Fruit fly (Drosophila melanogaster) whole organism, embryonic: Measurements from ENCODE around the gene CG33489.

ENCODE experiments used
- Abd-B ChIP-seq: fragments of 200-800 bp; sonication (Bioruptor generic); optimal IDR thresholded peaks from 2 replicates; lab custom pipeline; 2018; ENCODE audit warnings: missing biosample characterization, mild to moderate bottlenecking, missing genetic modification characterization, moderate library complexity
- Atf3 ChIP-seq: fragments of 200-800 bp; sonication (Bioruptor generic); optimal IDR thresholded peaks from 3 replicates; lab custom pipeline; 2016; ENCODE audit warnings: missing biosample characterization, missing genetic modification characterization
- B-H1 ChIP-seq: fragments of 200-800 bp; sonication (Bioruptor generic); IDR thresholded peaks from 3 replicates; pipeline ENCODE4 v1.3.6; 2022; ENCODE audit warnings: missing biosample characterization, missing genetic modification characterization
- CG12769 ChIP-seq: fragments of 200-800 bp; sonication (Bioruptor generic); optimal IDR thresholded peaks from 2 replicates; lab custom pipeline; 2019; ENCODE audit warnings: missing biosample characterization, mild to moderate bottlenecking, missing genetic modification characterization, moderate library complexity
- CG14441 ChIP-seq: fragments of 200-800 bp; sonication (Bioruptor generic); IDR thresholded peaks from 2 replicates; pipeline ENCODE4 v1.3.6; 2022; ENCODE audit warnings: missing biosample characterization, missing genetic modification characterization
- CG14860 ChIP-seq: fragments of 200-800 bp; sonication (Bioruptor generic); IDR thresholded peaks from 3 replicates; pipeline ENCODE4 v1.3.6; 2022; ENCODE audit warnings: missing biosample characterization, missing genetic modification characterization; ENCODE audit not compliant: partially characterized antibody
- CG1603 ChIP-seq: fragments of 200-800 bp; sonication (Bioruptor generic); optimal IDR thresholded peaks from 2 replicates; lab custom pipeline; 2019; ENCODE audit warnings: missing biosample characterization, mild to moderate bottlenecking, missing genetic modification characterization, moderate library complexity
- CG17802 ChIP-seq: fragments of 200-800 bp; sonication (Bioruptor generic); optimal IDR thresholded peaks from 2 replicates; lab custom pipeline; 2018; ENCODE audit warnings: missing biosample characterization, mild to moderate bottlenecking, missing genetic modification characterization, moderate library complexity
- CG18476 ChIP-seq: fragments of 200-800 bp; sonication (Bioruptor generic); optimal IDR thresholded peaks from 2 replicates; lab custom pipeline; 2016; ENCODE audit warnings: missing biosample characterization, mild to moderate bottlenecking, missing genetic modification characterization
- CG18764 ChIP-seq: fragments of 200-800 bp; sonication (Bioruptor generic); optimal IDR thresholded peaks from 3 replicates; lab custom pipeline; 2016; ENCODE audit warnings: missing biosample characterization, missing genetic modification characterization
- CG30020 ChIP-seq: fragments of 200-800 bp; optimal IDR thresholded peaks from 2 replicates; lab custom pipeline; 2019; ENCODE audit warnings: missing biosample characterization, mild to moderate bottlenecking, missing genetic modification characterization, moderate library complexity
- CG31365 ChIP-seq: fragments of 200-800 bp; sonication (Bioruptor generic); optimal IDR thresholded peaks from 2 replicates; lab custom pipeline; 2018; ENCODE audit warnings: missing biosample characterization, mild to moderate bottlenecking, missing genetic modification characterization
- CG42726 ChIP-seq: fragments of 200-800 bp; sonication (Bioruptor generic); IDR thresholded peaks from 2 replicates; pipeline ENCODE4 v1.3.6; 2022; ENCODE audit warnings: missing biosample characterization, missing genetic modification characterization; ENCODE audit not compliant: partially characterized antibody
- CG5180 ChIP-seq: fragments of 200-800 bp; sonication (Bioruptor generic); optimal IDR thresholded peaks from 3 replicates; lab custom pipeline; 2017; ENCODE audit warnings: missing biosample characterization, missing genetic modification characterization, mild to moderate bottlenecking, moderate library complexity, missing genetic modification reagents
- CG6683 ChIP-seq: fragments of 200-800 bp; sonication (Bioruptor generic); optimal IDR thresholded peaks from 2 replicates; lab custom pipeline; 2017; ENCODE audit warnings: missing biosample characterization, mild to moderate bottlenecking, missing genetic modification characterization, missing genetic modification reagents
- CG6689 ChIP-seq: fragments of 200-800 bp; sonication (Bioruptor generic); IDR thresholded peaks from 2 replicates; pipeline ENCODE4 v1.3.6; 2022; ENCODE audit warnings: missing biosample characterization, missing genetic modification characterization
- CG7271 ChIP-seq: fragments of 200-800 bp; sonication (Bioruptor generic); optimal IDR thresholded peaks from 2 replicates; lab custom pipeline; 2018; ENCODE audit warnings: missing biosample characterization, mild to moderate bottlenecking, missing genetic modification characterization, moderate library complexity
- CG7556 ChIP-seq: fragments of 200-800 bp; sonication (Bioruptor generic); optimal IDR thresholded peaks from 2 replicates; lab custom pipeline; 2017; ENCODE audit warnings: missing biosample characterization, mild to moderate bottlenecking, missing genetic modification characterization
- CG8089 ChIP-seq: fragments of 200-800 bp; sonication (Bioruptor generic); optimal IDR thresholded peaks from 3 replicates; lab custom pipeline; 2016; ENCODE audit warnings: missing biosample characterization, missing genetic modification characterization
- CG9797 ChIP-seq: fragments of 200-800 bp; sonication (Bioruptor generic); optimal IDR thresholded peaks from 3 replicates; lab custom pipeline; 2018; ENCODE audit warnings: missing biosample characterization, mild to moderate bottlenecking, missing genetic modification characterization
- CTCF ChIP-seq: fragments of 200-800 bp; sonication (Bioruptor generic); optimal IDR thresholded peaks from 2 replicates; lab custom pipeline; 2017; ENCODE audit warnings: missing biosample characterization, mild to moderate bottlenecking, missing genetic modification characterization, moderate library complexity
- Doc2 ChIP-seq: fragments of 200-800 bp; sonication (Bioruptor generic); IDR thresholded peaks from 2 replicates; pipeline ENCODE4 v1.3.6; 2022; ENCODE audit warnings: missing biosample characterization, missing genetic modification characterization
- Eip74EF ChIP-seq, 2 experiments: fragments of 200-800 bp in 1 of 2; fragments of >200 bp in 1 of 2; sonication (Bioruptor generic) in 1 of 2; optimal IDR thresholded peaks; 2 replicates each; lab custom pipeline; 2017 to 2019; ENCODE audit warnings: missing biosample characterization in 2 of 2, missing genetic modification characterization in 2 of 2, mild to moderate bottlenecking in 1 of 2, moderate library complexity in 1 of 2
- Jarid2 ChIP-seq: fragments of 200-800 bp; sonication (Bioruptor generic); optimal IDR thresholded peaks from 3 replicates; lab custom pipeline; 2017; ENCODE audit warnings: mild to moderate bottlenecking, missing biosample characterization, missing genetic modification reagents, missing genetic modification characterization
- Lpt ChIP-seq: fragments of >200 bp; optimal IDR thresholded peaks from 2 replicates; lab custom pipeline; 2018; ENCODE audit warnings: missing biosample characterization, missing genetic modification characterization
- Ssrp ChIP-seq: fragments of 200-800 bp; sonication (Bioruptor generic); optimal IDR thresholded peaks from 2 replicates; lab custom pipeline; 2018; ENCODE audit warnings: missing biosample characterization, mild to moderate bottlenecking, missing genetic modification characterization, moderate library complexity
- al ChIP-seq: fragments of 200-800 bp; sonication (Bioruptor generic); IDR thresholded peaks from 2 replicates; pipeline ENCODE4 v1.3.6; 2022; ENCODE audit warnings: missing biosample characterization, missing genetic modification characterization
- bab2 ChIP-seq: fragments of 200-800 bp; sonication (Bioruptor generic); optimal IDR thresholded peaks from 2 replicates; lab custom pipeline; 2016; ENCODE audit warnings: missing biosample characterization, missing genetic modification characterization
- bbx ChIP-seq: fragments of 200-800 bp; sonication (Bioruptor generic); IDR thresholded peaks from 2 replicates; pipeline ENCODE4 v1.3.6; 2022; ENCODE audit warnings: missing biosample characterization, missing genetic modification characterization; ENCODE audit not compliant: partially characterized antibody
- chif ChIP-seq, 2 experiments: fragments of 200-800 bp; sonication (Bioruptor generic); optimal IDR thresholded peaks; 3 replicates each; lab custom pipeline; 2016; ENCODE audit warnings: missing biosample characterization in 2 of 2, missing genetic modification characterization in 2 of 2
- chinmo ChIP-seq: fragments of 200-800 bp; sonication (Bioruptor generic); IDR thresholded peaks from 4 replicates; pipeline ENCODE4 v1.3.6; 2022; ENCODE audit warnings: missing biosample characterization, missing genetic modification characterization; ENCODE audit not compliant: partially characterized antibody
- chm ChIP-seq: fragments of 200-800 bp; sonication (Bioruptor generic); IDR thresholded peaks from 2 replicates; pipeline ENCODE4 v1.3.6; 2022; ENCODE audit warnings: missing biosample characterization, missing genetic modification characterization
- corto ChIP-seq: fragments of 200-800 bp; sonication (Bioruptor generic); optimal IDR thresholded peaks from 2 replicates; lab custom pipeline; 2016; ENCODE audit warnings: missing biosample characterization, mild to moderate bottlenecking, missing genetic modification characterization, moderate library complexity
- crol ChIP-seq: fragments of 200-800 bp; sonication (Bioruptor generic); IDR thresholded peaks from 2 replicates; pipeline ENCODE4 v1.3.6; 2022; ENCODE audit warnings: missing biosample characterization, missing genetic modification characterization
- cwo ChIP-seq: fragments of 200-800 bp; sonication (Bioruptor generic); optimal IDR thresholded peaks from 3 replicates; lab custom pipeline; 2017; ENCODE audit warnings: missing biosample characterization, missing genetic modification characterization, mild to moderate bottlenecking, moderate library complexity, missing genetic modification reagents
- dmrt99B ChIP-seq: fragments of 200-800 bp; sonication (Bioruptor generic); optimal IDR thresholded peaks from 2 replicates; lab custom pipeline; 2018; ENCODE audit warnings: missing biosample characterization, mild to moderate bottlenecking, missing genetic modification characterization, moderate library complexity
- ewg ChIP-seq: fragments of 200-800 bp; sonication (Bioruptor generic); optimal IDR thresholded peaks from 3 replicates; lab custom pipeline; 2017; ENCODE audit warnings: mild to moderate bottlenecking, missing biosample characterization, missing genetic modification reagents, missing genetic modification characterization
- exex ChIP-seq: fragments of 200-800 bp; sonication (Bioruptor generic); optimal IDR thresholded peaks from 4 replicates; lab custom pipeline; 2018; ENCODE audit warnings: missing biosample characterization, mild to moderate bottlenecking, missing genetic modification characterization, moderate library complexity
- fd96Cb ChIP-seq: fragments of 200-800 bp; sonication (Bioruptor generic); optimal IDR thresholded peaks from 2 replicates; lab custom pipeline; 2018; ENCODE audit warnings: missing biosample characterization, mild to moderate bottlenecking, missing genetic modification characterization, moderate library complexity
- grau ChIP-seq: fragments of 200-800 bp; optimal IDR thresholded peaks from 3 replicates; lab custom pipeline; 2019; ENCODE audit warnings: missing biosample characterization, mild to moderate bottlenecking, missing genetic modification characterization, moderate library complexity
- gsb ChIP-seq: fragments of 200-800 bp; sonication (Bioruptor generic); IDR thresholded peaks from 2 replicates; pipeline ENCODE4 v1.3.6; 2022; ENCODE audit warnings: missing biosample characterization, missing genetic modification characterization
- lab ChIP-seq: fragments of 200-800 bp; sonication (Bioruptor generic); optimal IDR thresholded peaks from 3 replicates; lab custom pipeline; 2017; ENCODE audit warnings: missing biosample characterization, missing genetic modification characterization, mild to moderate bottlenecking, moderate library complexity, missing genetic modification reagents
- lov ChIP-seq, 2 experiments: fragments of 200-800 bp in 1 of 2; fragments of >200 bp in 1 of 2; sonication (Bioruptor generic) in 1 of 2; IDR thresholded peaks in 1 of 2; optimal IDR thresholded peaks in 1 of 2; 2 replicates in 1 of 2; 3 replicates in 1 of 2; pipeline versions ENCODE4 v1.3.6 to Lab custom; 2017 to 2022; ENCODE audit warnings: missing biosample characterization in 1 of 2, missing genetic modification characterization in 1 of 2
- p53 ChIP-seq: fragments of 200-800 bp; sonication (Bioruptor generic); optimal IDR thresholded peaks from 2 replicates; lab custom pipeline; 2016; ENCODE audit warnings: missing biosample characterization, missing genetic modification characterization
- pnt ChIP-seq: fragments of 200-800 bp; sonication (Bioruptor generic); optimal IDR thresholded peaks from 3 replicates; lab custom pipeline; 2016; ENCODE audit warnings: missing biosample characterization, missing genetic modification characterization
- sd ChIP-seq: fragments of 200-800 bp; sonication (Bioruptor generic); optimal IDR thresholded peaks from 3 replicates; lab custom pipeline; 2018; ENCODE audit warnings: missing biosample characterization, mild to moderate bottlenecking, missing genetic modification characterization, moderate library complexity
- tap ChIP-seq: fragments of 200-800 bp; optimal IDR thresholded peaks from 3 replicates; lab custom pipeline; 2019; ENCODE audit warnings: missing biosample characterization, mild to moderate bottlenecking, missing genetic modification characterization, moderate library complexity
- tll ChIP-seq, 2 experiments: fragments of 200-800 bp in 1 of 2; fragments of >200 bp in 1 of 2; sonication (Bioruptor generic) in 1 of 2; optimal IDR thresholded peaks; 2 replicates each; lab custom pipeline; 2017 to 2019; ENCODE audit warnings: missing biosample characterization in 2 of 2, missing genetic modification characterization in 2 of 2, mild to moderate bottlenecking in 1 of 2, moderate library complexity in 1 of 2
- vvl ChIP-seq: fragments of 200-800 bp; sonication (Bioruptor generic); IDR thresholded peaks from 2 replicates; pipeline ENCODE4 v1.3.6; 2022; ENCODE audit warnings: missing biosample characterization, missing genetic modification characterization
- wdn ChIP-seq: fragments of 200-800 bp; sonication (Bioruptor generic); IDR thresholded peaks from 2 replicates; pipeline ENCODE4 v1.3.6; 2022; ENCODE audit warnings: missing biosample characterization, missing genetic modification characterization

CG33489 gene

DNA sequence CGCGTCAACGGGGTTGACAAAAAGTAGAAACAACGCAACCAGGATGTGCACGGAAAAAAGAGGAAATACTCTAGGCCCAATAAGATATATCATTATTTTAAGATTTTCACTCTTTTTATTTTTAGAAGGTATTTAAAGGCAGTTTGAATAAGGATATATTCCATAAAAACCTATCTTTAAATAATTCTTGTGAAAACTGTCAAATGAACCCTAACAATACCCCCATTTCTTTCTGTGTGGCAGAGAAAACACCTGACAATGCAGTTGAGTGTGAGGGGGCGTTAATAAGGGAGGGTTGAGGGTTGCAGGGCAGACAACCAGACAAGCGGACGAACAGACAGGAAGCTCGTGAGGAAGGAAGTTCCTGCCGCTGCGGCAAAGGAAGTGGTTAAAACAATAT is 24.9 kb downstream of the CG33489 start (continued):
- TF ChIP-seq Eip74EF (GFP tag; optimal IDR thresholded peaks at IDR 0.05; lab: Kevin White, UChicago) (no peak), CG7271 (tag; lab: Kevin White, UChicago) (no peak), vvl (0 out of 2 replicates have a peak, but pooled peaks have one; percentile 47), dmrt99B (tag; lab: Kevin White, UChicago) (peak; percentile 60), CG17802 (tag; lab: Kevin White, UChicago) (no peak), CG18476 (GFP tag; lab: Kevin White, UChicago) (no peak), CG18764 (GFP tag; lab: Kevin White, UChicago) (no peak), Abd-B (GFP tag; lab: Kevin White, UChicago) (peak; percentile 16), CG1603 (tag; lab: Kevin White, UChicago) (peak; percentile 26), CG9797 (no peak), CG6683 (GFP tag; lab: Kevin White, UChicago) (no peak), CG42726 (GFP tag; lab: Robert Waterston, UW) (no peak), tll (GFP tag; optimal IDR thresholded peaks at IDR 0.05; lab: Kevin White, UChicago) (no peak), lab (GFP tag; lab: Kevin White, UChicago) (peak; percentile 16), CG7556 (GFP tag; lab: Kevin White, UChicago) (peak; percentile 36), corto (GFP tag; lab: Kevin White, UChicago) (no peak), CG12769 (no peak), Jarid2 (no peak), chif (GFP tag; optimal IDR thresholded peaks at IDR 0.05; lab: Kevin White, UChicago) (peak in 1 of 2 experiments; percentile 16), B-H1 (no peak), p53 (no peak), wdn (GFP tag; lab: Robert Waterston, UW) (no peak), bab2 (GFP tag; lab: Kevin White, UChicago) (no peak), crol (GFP tag; lab: Robert Waterston, UW) (no peak), CG14860 (no peak), Doc2 (no peak), CG30020 (tag; lab: Kevin White, UChicago) (no peak), CG6689 (GFP tag; lab: Robert Waterston, UW) (peak; percentile 63), cwo (no peak), al (GFP tag; lab: Robert Waterston, UW) (no peak), ewg (GFP tag; lab: Kevin White, UChicago) (no peak), Ssrp (peak; percentile 15), grau (tag; lab: Kevin White, UChicago) (peak; percentile 40), fd96Cb (tag; lab: Kevin White, UChicago) (peak; percentile 41), lov (optimal IDR thresholded peaks at IDR 0.05; lab: Kevin White, UChicago) (no peak), lov (GFP tag; IDR thresholded peaks at IDR 0.05; lab: Robert Waterston, UW) (no peak), CG14441 (GFP tag; lab: Robert Waterston, UW) (no peak), bbx (GFP tag; lab: Robert Waterston, UW) (no peak), gsb (no peak), Atf3 (GFP tag; lab: Kevin White, UChicago) (no peak), Lpt (no peak), chinmo (GFP tag; lab: Robert Waterston, UW) (no peak), CG5180 (GFP tag; lab: Kevin White, UChicago) (peak; percentile 27), pnt (peak; percentile 10), CTCF (GFP tag; lab: Kevin White, UChicago) (no peak), exex (tag; lab: Kevin White, UChicago) (no peak), chm (GFP tag; lab: Robert Waterston, UW) (no peak), sd (no peak), tap (peak; percentile 9), CG8089 (GFP tag; lab: Kevin White, UChicago) (no peak), CG31365 (tag; lab: Kevin White, UChicago) (no peak)
